Fruit fly (Drosophila melanogaster) whole organism, embryonic: ENCODE data around the gene Irbp.
A peak's percentile ranks its signal among the peaks of the same experiment; 100 is the strongest.

Source experiments
- Abd-B ChIP-seq: fragments of 200-800 bp; sonication (Bioruptor generic); optimal IDR thresholded peaks from 2 replicates; lab custom pipeline; 2018; ENCODE audit warnings: missing biosample characterization, mild to moderate bottlenecking, missing genetic modification characterization, moderate library complexity
- Ada2b ChIP-seq: fragments of 200-800 bp; sonication (Bioruptor generic); IDR thresholded peaks from 2 replicates; pipeline ENCODE4 v1.3.6; 2022; ENCODE audit warnings: missing biosample characterization, missing genetic modification characterization
- Bteb2 ChIP-seq: fragments of 200-800 bp; sonication (Bioruptor generic); optimal IDR thresholded peaks from 2 replicates; lab custom pipeline; 2016; ENCODE audit warnings: missing biosample characterization, missing genetic modification characterization
- CG10274 ChIP-seq: fragments of 200-800 bp; sonication (Bioruptor generic); optimal IDR thresholded peaks from 3 replicates; lab custom pipeline; 2017; ENCODE audit warnings: missing biosample characterization, mild to moderate bottlenecking, missing genetic modification characterization
- CG11456 ChIP-seq: fragments of 200-800 bp; sonication (Bioruptor generic); IDR thresholded peaks from 3 replicates; pipeline ENCODE4 v1.3.6; 2022; ENCODE audit warnings: missing biosample characterization, missing genetic modification characterization
- CG12104 ChIP-seq: fragments of 200-800 bp; sonication (Bioruptor generic); optimal IDR thresholded peaks from 3 replicates; lab custom pipeline; 2016; ENCODE audit warnings: missing biosample characterization, missing genetic modification characterization
- CG12219 ChIP-seq: fragments of 200-800 bp; sonication (Bioruptor generic); optimal IDR thresholded peaks from 3 replicates; lab custom pipeline; 2018; ENCODE audit warnings: missing biosample characterization, mild to moderate bottlenecking, missing genetic modification characterization
- CG12659 ChIP-seq: fragments of 200-800 bp; sonication (Bioruptor generic); optimal IDR thresholded peaks from 3 replicates; lab custom pipeline; 2017; ENCODE audit warnings: mild to moderate bottlenecking, missing biosample characterization, missing genetic modification reagents, missing genetic modification characterization
- CG13296 ChIP-seq: fragments of 200-800 bp; sonication (Bioruptor generic); optimal IDR thresholded peaks from 3 replicates; lab custom pipeline; 2018; ENCODE audit warnings: missing biosample characterization, mild to moderate bottlenecking, missing genetic modification characterization
- CG14860 ChIP-seq: fragments of 200-800 bp; sonication (Bioruptor generic); IDR thresholded peaks from 3 replicates; pipeline ENCODE4 v1.3.6; 2022; ENCODE audit warnings: missing biosample characterization, missing genetic modification characterization; ENCODE audit not compliant: partially characterized antibody
- CG15011 ChIP-seq: fragments of 200-800 bp; sonication (Bioruptor generic); optimal IDR thresholded peaks from 3 replicates; lab custom pipeline; 2018; ENCODE audit warnings: missing biosample characterization, mild to moderate bottlenecking, missing genetic modification characterization
- CG15269 ChIP-seq: fragments of 200-800 bp; sonication (Bioruptor generic); optimal IDR thresholded peaks from 2 replicates; lab custom pipeline; 2018; ENCODE audit warnings: missing biosample characterization, mild to moderate bottlenecking, missing genetic modification characterization, moderate library complexity
- CG18619 ChIP-seq: fragments of 200-800 bp; sonication (Bioruptor generic); optimal IDR thresholded peaks from 3 replicates; lab custom pipeline; 2017; ENCODE audit warnings: missing biosample characterization, mild to moderate bottlenecking, missing genetic modification characterization
- CG2129 ChIP-seq: fragments of 200-800 bp; sonication (Bioruptor generic); IDR thresholded peaks from 2 replicates; pipeline ENCODE4 v1.3.6; 2022; ENCODE audit warnings: missing biosample characterization, missing genetic modification characterization; ENCODE audit not compliant: partially characterized antibody
- CG31441 ChIP-seq: fragments of 200-800 bp; sonication (Bioruptor generic); IDR thresholded peaks from 2 replicates; pipeline ENCODE4 v1.3.6; 2022; ENCODE audit warnings: missing biosample characterization, missing genetic modification characterization
- CG32532 ChIP-seq: fragments of 200-800 bp; sonication (Bioruptor generic); IDR thresholded peaks from 2 replicates; pipeline ENCODE4 v1.3.6; 2022; ENCODE audit warnings: missing biosample characterization, missing genetic modification characterization
- CG3281 ChIP-seq: fragments of 200-800 bp; sonication (Bioruptor generic); optimal IDR thresholded peaks from 3 replicates; lab custom pipeline; 2017; ENCODE audit warnings: missing biosample characterization, mild to moderate bottlenecking, missing genetic modification characterization
- CG7372 ChIP-seq: fragments of 200-800 bp; sonication (Bioruptor generic); IDR thresholded peaks from 2 replicates; pipeline ENCODE4 v1.3.6; 2022; ENCODE audit warnings: missing biosample characterization, missing genetic modification characterization
- CG7556 ChIP-seq: fragments of 200-800 bp; sonication (Bioruptor generic); optimal IDR thresholded peaks from 2 replicates; lab custom pipeline; 2017; ENCODE audit warnings: missing biosample characterization, mild to moderate bottlenecking, missing genetic modification characterization
- CHES-1-like ChIP-seq: fragments of 200-800 bp; sonication (Bioruptor generic); optimal IDR thresholded peaks from 2 replicates; lab custom pipeline; 2016; ENCODE audit warnings: missing biosample characterization, missing genetic modification characterization
- D19B ChIP-seq: fragments of 200-800 bp; sonication (Bioruptor generic); optimal IDR thresholded peaks from 2 replicates; lab custom pipeline; 2017; ENCODE audit warnings: missing biosample characterization, mild to moderate bottlenecking, missing genetic modification characterization
- Dbx ChIP-seq: fragments of 200-800 bp; sonication (Bioruptor generic); IDR thresholded peaks from 3 replicates; pipeline ENCODE4 v1.3.6; 2022; ENCODE audit warnings: missing biosample characterization, missing genetic modification characterization
- Deaf1 ChIP-seq: fragments of 200-800 bp; optimal IDR thresholded peaks from 3 replicates; lab custom pipeline; 2019; ENCODE audit warnings: missing biosample characterization, mild to moderate bottlenecking, missing genetic modification characterization, moderate library complexity
- Dip3 ChIP-seq: fragments of 200-800 bp; sonication (Bioruptor generic); optimal IDR thresholded peaks from 3 replicates; lab custom pipeline; 2016; ENCODE audit warnings: missing biosample characterization, missing genetic modification characterization
- E2f2 ChIP-seq: fragments of 200-800 bp; sonication (Bioruptor generic); IDR thresholded peaks from 2 replicates; pipeline ENCODE4 v1.3.6; 2022; ENCODE audit warnings: missing biosample characterization, missing genetic modification characterization
- Elba2 ChIP-seq: fragments of 200-800 bp; sonication (Bioruptor generic); optimal IDR thresholded peaks from 3 replicates; lab custom pipeline; 2016; ENCODE audit warnings: missing biosample characterization, missing genetic modification characterization
- Ets65A ChIP-seq: fragments of 200-800 bp; sonication (Bioruptor generic); peaks from one replicate; lab custom pipeline; 2016; ENCODE audit warnings: missing biosample characterization, missing genetic modification characterization
- MTF-1 ChIP-seq: fragments of 200-800 bp; sonication (Bioruptor generic); optimal IDR thresholded peaks from 2 replicates; lab custom pipeline; 2018; ENCODE audit warnings: missing biosample characterization, mild to moderate bottlenecking, missing genetic modification characterization, borderline replicate concordance
- az2 ChIP-seq: fragments of 200-800 bp; sonication (Bioruptor generic); optimal IDR thresholded peaks from 3 replicates; lab custom pipeline; 2016; ENCODE audit warnings: missing biosample characterization, missing genetic modification characterization
- caup ChIP-seq: fragments of 200-800 bp; sonication (Bioruptor generic); optimal IDR thresholded peaks from 3 replicates; lab custom pipeline; 2017; ENCODE audit warnings: missing biosample characterization, mild to moderate bottlenecking, missing genetic modification characterization, moderate library complexity; ENCODE audit not compliant: severe bottlenecking
- crc ChIP-seq: fragments of 200-800 bp; sonication (Bioruptor generic); optimal IDR thresholded peaks from 2 replicates; lab custom pipeline; 2016; ENCODE audit warnings: missing biosample characterization, missing genetic modification characterization
- ems ChIP-seq: fragments of 200-800 bp; sonication (Bioruptor generic); optimal IDR thresholded peaks from 3 replicates; lab custom pipeline; 2016; ENCODE audit warnings: missing biosample characterization, missing genetic modification characterization
- esg ChIP-seq: fragments of 200-800 bp; sonication (Bioruptor generic); conservative IDR thresholded peaks from 2 replicates; pipeline ENCODE4 v1.3.6; 2022; ENCODE audit warnings: missing biosample characterization, missing genetic modification characterization
- fd96Cb ChIP-seq: fragments of 200-800 bp; sonication (Bioruptor generic); optimal IDR thresholded peaks from 2 replicates; lab custom pipeline; 2018; ENCODE audit warnings: missing biosample characterization, mild to moderate bottlenecking, missing genetic modification characterization, moderate library complexity
- fru ChIP-seq: fragments of >200 bp; optimal IDR thresholded peaks from 2 replicates; lab custom pipeline; 2017
- gcm2 ChIP-seq: fragments of 200-800 bp; sonication (Bioruptor generic); optimal IDR thresholded peaks from 2 replicates; lab custom pipeline; 2016; ENCODE audit warnings: missing biosample characterization, missing genetic modification characterization
- jumu ChIP-seq: fragments of 200-800 bp; sonication (Bioruptor generic); optimal IDR thresholded peaks from 3 replicates; lab custom pipeline; 2016; ENCODE audit warnings: missing biosample characterization, missing genetic modification characterization
- mam ChIP-seq: fragments of 200-800 bp; sonication (Bioruptor generic); optimal IDR thresholded peaks from 3 replicates; lab custom pipeline; 2016; ENCODE audit warnings: missing biosample characterization, missing genetic modification characterization
- nerfin-2 ChIP-seq: fragments of 200-800 bp; sonication (Bioruptor generic); IDR thresholded peaks from 2 replicates; pipeline ENCODE4 v1.3.6; 2022; ENCODE audit warnings: missing biosample characterization, missing genetic modification characterization; ENCODE audit not compliant: partially characterized antibody
- odd ChIP-seq: fragments of 200-800 bp; sonication (Bioruptor generic); optimal IDR thresholded peaks from 2 replicates; lab custom pipeline; 2017; ENCODE audit warnings: missing biosample characterization, mild to moderate bottlenecking, missing genetic modification characterization
- phol ChIP-seq: fragments of 200-800 bp; sonication (Bioruptor generic); optimal IDR thresholded peaks from 3 replicates; lab custom pipeline; 2018; ENCODE audit warnings: missing biosample characterization, mild to moderate bottlenecking, missing genetic modification characterization, moderate library complexity
- pum ChIP-seq: fragments of 200-800 bp; sonication (Bioruptor generic); optimal IDR thresholded peaks from 2 replicates; lab custom pipeline; 2016; ENCODE audit warnings: missing biosample characterization, missing genetic modification characterization
- schlank ChIP-seq: fragments of 200-800 bp; sonication (Bioruptor generic); optimal IDR thresholded peaks from 2 replicates; lab custom pipeline; 2018; ENCODE audit warnings: missing biosample characterization, mild to moderate bottlenecking, missing genetic modification characterization
- sim ChIP-seq: fragments of 200-800 bp; sonication (Bioruptor generic); IDR thresholded peaks from 2 replicates; pipeline ENCODE4 v1.3.6; 2022; ENCODE audit warnings: missing biosample characterization, missing genetic modification characterization
- sna ChIP-seq: fragments of 200-800 bp; sonication (Bioruptor generic); IDR thresholded peaks from 2 replicates; pipeline ENCODE4 v1.3.6; 2022; ENCODE audit warnings: missing biosample characterization, missing genetic modification characterization; ENCODE audit not compliant: partially characterized antibody
- stc ChIP-seq: fragments of 200-800 bp; sonication (Bioruptor generic); IDR thresholded peaks from 2 replicates; pipeline ENCODE4 v1.3.6; 2022; ENCODE audit warnings: missing biosample characterization, missing genetic modification characterization
- sug ChIP-seq: fragments of 200-800 bp; optimal IDR thresholded peaks from 2 replicates; lab custom pipeline; 2019; ENCODE audit warnings: missing biosample characterization, mild to moderate bottlenecking, missing genetic modification characterization, moderate library complexity
- tin ChIP-seq: fragments of 200-800 bp; sonication (Bioruptor generic); optimal IDR thresholded peaks from 3 replicates; lab custom pipeline; 2016; ENCODE audit warnings: missing biosample characterization, missing genetic modification characterization
- vfl ChIP-seq: fragments of 200-800 bp; sonication (Bioruptor generic); optimal IDR thresholded peaks from 2 replicates; lab custom pipeline; 2016; ENCODE audit warnings: missing biosample characterization, missing genetic modification characterization
- zf30C ChIP-seq: fragments of 200-800 bp; sonication (Bioruptor generic); optimal IDR thresholded peaks from 3 replicates; lab custom pipeline; 2018; ENCODE audit warnings: missing biosample characterization, mild to moderate bottlenecking, missing genetic modification characterization

The Irbp gene

dm6 chr3R:11454210-11454904 is 44.5 kb downstream of the Irbp start:
- no peak for TF ChIP-seq stc
- no peak for TF ChIP-seq jumu (GFP tag; lab: Kevin White, UChicago)
- TF ChIP-seq Ets65A (GFP tag; lab: Kevin White, UChicago), result peak; percentile 97
- peak; percentile 66 for TF ChIP-seq CG12659 (GFP tag; lab: Kevin White, UChicago)
- no peak for TF ChIP-seq nerfin-2 (GFP tag; lab: Robert Waterston, UW)
- peak; percentile 52 for TF ChIP-seq esg
- TF ChIP-seq CG12104, result peak; percentile 34
- no peak for TF ChIP-seq odd (GFP tag; lab: Kevin White, UChicago)
- TF ChIP-seq CG10274 (GFP tag; lab: Kevin White, UChicago), result peak; percentile 97
- TF ChIP-seq Dbx (GFP tag; lab: Robert Waterston, UW), result peak; percentile 81; the same call in 2 of the 3 replicates
- peak; percentile 43 for TF ChIP-seq sug
- peak; percentile 32 for TF ChIP-seq CHES-1-like (GFP tag; lab: Kevin White, UChicago)
- peak; percentile 49 for TF ChIP-seq CG15011 (GFP tag; lab: Kevin White, UChicago)
- TF ChIP-seq az2 (GFP tag; lab: Kevin White, UChicago), result no peak
- TF ChIP-seq CG12219 (GFP tag; lab: Kevin White, UChicago), result peak; percentile 29
- TF ChIP-seq E2f2, result peak; percentile 33
- TF ChIP-seq ems (GFP tag; lab: Kevin White, UChicago), result peak; percentile 10
- TF ChIP-seq crc (GFP tag; lab: Kevin White, UChicago), result peak; percentile 5
- TF ChIP-seq CG18619, result peak; percentile 68
- peak; percentile 79 for TF ChIP-seq D19B (GFP tag; lab: Kevin White, UChicago)
- peak; percentile 78 for TF ChIP-seq Abd-B (GFP tag; lab: Kevin White, UChicago)
- TF ChIP-seq CG11456 (GFP tag; lab: Robert Waterston, UW), result 0 out of 3 replicates have a peak, but pooled peaks have one; percentile 61
- peak; percentile 40 for TF ChIP-seq schlank (tag; lab: Kevin White, UChicago)
- TF ChIP-seq gcm2 (GFP tag; lab: Kevin White, UChicago), result no peak
- no peak for TF ChIP-seq sna (GFP tag; lab: Robert Waterston, UW)
- TF ChIP-seq CG15269, result peak; percentile 73
- TF ChIP-seq fru, result no peak
- TF ChIP-seq CG31441 (GFP tag; lab: Robert Waterston, UW), result peak; percentile 40; the same call in 1 of the 2 replicates
- TF ChIP-seq Elba2 (GFP tag; lab: Kevin White, UChicago), result no peak
- TF ChIP-seq Dip3 (GFP tag; lab: Kevin White, UChicago), result peak; percentile 72
- peak; percentile 43 for TF ChIP-seq phol (tag; lab: Kevin White, UChicago)
- TF ChIP-seq tin (GFP tag; lab: Kevin White, UChicago), result peak; percentile 32
- TF ChIP-seq CG2129 (GFP tag; lab: Robert Waterston, UW), result no peak
- peak; percentile 74 for TF ChIP-seq CG3281
- TF ChIP-seq Deaf1, result peak; percentile 63
- TF ChIP-seq Ada2b (GFP tag; lab: Robert Waterston, UW), result peak; percentile 49
- peak; percentile 12 for TF ChIP-seq vfl
- TF ChIP-seq CG7556 (GFP tag; lab: Kevin White, UChicago), result peak; percentile 60
- peak; percentile 42 for TF ChIP-seq fd96Cb
- no peak for TF ChIP-seq sim (GFP tag; lab: Robert Waterston, UW)
- TF ChIP-seq zf30C (GFP tag; lab: Kevin White, UChicago), result no peak
- TF ChIP-seq MTF-1 (GFP tag; lab: Kevin White, UChicago), result no peak
- peak; percentile 64 for TF ChIP-seq CG7372
- TF ChIP-seq caup (GFP tag; lab: Kevin White, UChicago), result peak; percentile 66
- TF ChIP-seq CG32532 (GFP tag; lab: Robert Waterston, UW), result peak; percentile 76
- no peak for TF ChIP-seq Bteb2 (GFP tag; lab: Kevin White, UChicago)
- TF ChIP-seq mam (GFP tag; lab: Kevin White, UChicago), result peak; percentile 74
- TF ChIP-seq pum (GFP tag; lab: Kevin White, UChicago), result peak; percentile 29
- TF ChIP-seq CG13296 (GFP tag; lab: Kevin White, UChicago), result peak; percentile 39
- no peak for TF ChIP-seq CG14860 (GFP tag; lab: Robert Waterston, UW)
